Worm (Caenorhabditis elegans): ENCODE results near the gene M01H9.10.

Gene M01H9.10

ce11 chrIV:4459342-4459741 lies 20.6 kb downstream of the M01H9.10 start:
- no peak for TF ChIP-seq ceh-31 (tag; optimal IDR thresholded peaks at IDR 0.05)

ce11 chrIV:4456658-4457057 lies 23.3 kb downstream of the M01H9.10 start:
- TF ChIP-seq ceh-24 (tag; optimal IDR thresholded peaks at IDR 0.05) (no peak), pat-9 (tag; optimal IDR thresholded peaks at IDR 0.05) (no peak), dve-1 (tag; optimal IDR thresholded peaks at IDR 0.05) (no peak), che-1 (tag; optimal IDR thresholded peaks at IDR 0.05) (no peak), ref-2 (tag; optimal IDR thresholded peaks at IDR 0.05) (no peak), tbx-7 (tag; optimal IDR thresholded peaks at IDR 0.05) (no peak), ceh-45 (GFP tag; IDR thresholded peaks at IDR 0.05) (no peak), unc-86 (tag; optimal IDR thresholded peaks at IDR 0.05) (no peak), T23F11.4 (GFP tag; optimal IDR thresholded peaks at IDR 0.05) (no peak), sox-4 (tag; optimal IDR thresholded peaks at IDR 0.05) (no peak), hlh-15 (tag; optimal IDR thresholded peaks at IDR 0.05) (no peak), sdc-2 (tag; optimal IDR thresholded peaks at IDR 0.05) (no peak), ceh-30 (tag; optimal IDR thresholded peaks at IDR 0.05) (no peak), hlh-8 (tag; optimal IDR thresholded peaks at IDR 0.05) (no peak), ceh-2 (tag; optimal IDR thresholded peaks at IDR 0.05) (no peak), dmd-4 (tag; optimal IDR thresholded peaks at IDR 0.05; ENCODE audit: borderline replicate concordance) (no peak), hlh-30 (tag; optimal IDR thresholded peaks at IDR 0.05; ENCODE audit: insufficient read depth) (no peak), elt-4 (tag; optimal IDR thresholded peaks at IDR 0.05) (no peak), elt-2 (tag; optimal IDR thresholded peaks at IDR 0.05) (no peak)

ce11 chrIV:4454330-4455173 lies 25.4 kb downstream of the M01H9.10 start, which contains the start of gene R08C7.11:
Gene R08C7.11, minus strand, starts transcription at chrIV:4454937.
- no peak for TF ChIP-seq tbx-7 (tag; optimal IDR thresholded peaks at IDR 0.05)
- no peak for TF ChIP-seq ztf-16 (tag; optimal IDR thresholded peaks at IDR 0.05)
- TF ChIP-seq zip-5 (tag; optimal IDR thresholded peaks at IDR 0.05) = no peak
- no peak for TF ChIP-seq ceh-22 (tag; optimal IDR thresholded peaks at IDR 0.05)
- TF ChIP-seq fkh-6 (tag; optimal IDR thresholded peaks at IDR 0.05) = no peak
- no peak for TF ChIP-seq unc-42 (tag; optimal IDR thresholded peaks at IDR 0.05)
- TF ChIP-seq npax-4 (tag; optimal IDR thresholded peaks at IDR 0.05) = no peak
- peak; percentile 30 for TF ChIP-seq ceh-18 (tag; optimal IDR thresholded peaks at IDR 0.05)
- no peak for TF ChIP-seq T23F11.4 (GFP tag; optimal IDR thresholded peaks at IDR 0.05)
- no peak for TF ChIP-seq elt-2 (tag; optimal IDR thresholded peaks at IDR 0.05)
- no peak for TF ChIP-seq ref-2 (tag; optimal IDR thresholded peaks at IDR 0.05)
- TF ChIP-seq ceh-30 (tag; optimal IDR thresholded peaks at IDR 0.05) = no peak
- no peak for TF ChIP-seq sox-4 (tag; optimal IDR thresholded peaks at IDR 0.05)
- TF ChIP-seq pha-2 (tag; optimal IDR thresholded peaks at IDR 0.05) = no peak
- TF ChIP-seq sdc-2 (tag; optimal IDR thresholded peaks at IDR 0.05) = peak; percentile 50
- peak; percentile 17 for TF ChIP-seq ceh-6 (GFP tag; optimal IDR thresholded peaks at IDR 0.05)
- TF ChIP-seq unc-3 (GFP tag; conservative IDR thresholded peaks at IDR 0.05) = no peak
- TF ChIP-seq unc-3 (tag; optimal IDR thresholded peaks at IDR 0.05) = no peak
- TF ChIP-seq pros-1 (tag; optimal IDR thresholded peaks at IDR 0.05) = no peak
- no peak for TF ChIP-seq lim-6 (tag; optimal IDR thresholded peaks at IDR 0.05)
- no peak for TF ChIP-seq F13H6.1 (tag; optimal IDR thresholded peaks at IDR 0.05)
- TF ChIP-seq hlh-30 (tag; optimal IDR thresholded peaks at IDR 0.05; ENCODE audit: insufficient read depth) = no peak
- no peak for TF ChIP-seq lin-11 (tag; optimal IDR thresholded peaks at IDR 0.05)
- no peak for TF ChIP-seq tbx-2 (tag; optimal IDR thresholded peaks at IDR 0.05)
- TF ChIP-seq pat-9 (tag; optimal IDR thresholded peaks at IDR 0.05) = no peak
- TF ChIP-seq elt-4 (tag; optimal IDR thresholded peaks at IDR 0.05) = no peak
- TF ChIP-seq ceh-24 (tag; optimal IDR thresholded peaks at IDR 0.05) = no peak
- no peak for TF ChIP-seq pha-4 (tag; optimal IDR thresholded peaks at IDR 0.05)
- peak; percentile 16 for TF ChIP-seq nfya-1 (tag; optimal IDR thresholded peaks at IDR 0.05)
- no peak for TF ChIP-seq ceh-14 (tag; optimal IDR thresholded peaks at IDR 0.05)
- TF ChIP-seq ceh-48 (tag; optimal IDR thresholded peaks at IDR 0.05) = no peak

All from whole organism, late embryonic.